Worm (Caenorhabditis elegans) whole organism, L4/young adult: ENCODE results near the gene F35D2.6.

ENCODE experiments used
- W03F9.2 ChIP-seq: fragments of 150-350 bp; optimal IDR thresholded peaks from 2 replicates; lab custom pipeline; 2014; ENCODE audit warnings: missing biosample characterization, missing genetic modification characterization
- him-1 ChIP-seq: sonication (generic microtip); optimal IDR thresholded peaks from 2 replicates; lab custom pipeline; 2016; ENCODE audit warnings: missing genotype, missing genetic modification reagents, missing genetic modification characterization, missing compliant biosample characterization

DNA sequence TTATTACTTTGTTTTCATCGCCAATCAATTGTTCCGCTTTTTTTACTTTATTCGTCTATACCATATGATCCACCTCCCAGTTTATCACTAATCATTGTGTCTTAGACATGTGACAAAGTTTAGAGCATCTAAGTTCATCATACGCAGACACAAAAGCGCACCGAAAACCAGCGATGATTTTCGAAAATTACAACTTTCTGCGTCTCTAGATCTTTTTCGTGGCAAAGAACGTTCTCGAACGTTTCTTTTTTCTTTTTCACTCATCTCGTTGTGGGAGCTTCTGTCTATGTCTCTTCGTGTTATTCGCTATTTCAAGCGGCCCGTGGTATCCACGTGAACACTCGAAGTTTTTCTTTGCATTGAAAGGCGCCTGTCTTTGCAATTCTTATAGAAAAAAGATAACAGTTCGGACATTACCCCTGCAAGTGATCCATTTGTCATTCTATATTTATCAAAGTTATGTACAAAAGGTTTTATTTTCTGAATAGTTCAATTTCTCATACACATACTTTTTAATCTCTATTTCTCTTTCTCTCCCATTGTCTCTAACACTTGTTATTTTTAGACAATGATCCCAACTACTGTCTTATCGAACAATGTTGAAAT lies 48.3 kb upstream of the F35D2.6 start, which contains the start of gene ZK1290.5:
- TF ChIP-seq him-1 (tag; lab: Kevin White, UChicago) (no peak), W03F9.2 (tag; lab: Kevin White, UChicago) (peak; percentile 88)
